Worm (Caenorhabditis elegans): ENCODE results near the gene chtb-2.

- no peak for TF ChIP-seq ets-7 (tag; optimal IDR thresholded peaks at IDR 0.05)
- no peak for TF ChIP-seq sea-1 (GFP tag; conservative IDR thresholded peaks at IDR 0.05)
Measured at ce11 chrIII:6462610-6463009, 20.4 kb upstream of the chtb-2 start, which contains the start of gene T26A5.8.
